Worm (Caenorhabditis elegans) whole organism, L4/young adult: ENCODE results near the gene sdz-8.

Experiments
- W03F9.2 ChIP-seq: fragments of 150-350 bp; optimal IDR thresholded peaks from 2 replicates; lab custom pipeline; 2014; ENCODE audit warnings: missing biosample characterization, missing genetic modification characterization
- dao-5 ChIP-seq: sonication (generic microtip); optimal IDR thresholded peaks from 2 replicates; lab custom pipeline; 2016; ENCODE audit warnings: missing genotype, missing genetic modification characterization, moderate library complexity, missing compliant biosample characterization
- him-1 ChIP-seq: sonication (generic microtip); optimal IDR thresholded peaks from 2 replicates; lab custom pipeline; 2016; ENCODE audit warnings: missing genotype, missing genetic modification reagents, missing genetic modification characterization, missing compliant biosample characterization

- no peak for TF ChIP-seq W03F9.2 (tag; lab: Kevin White, UChicago)
- TF ChIP-seq dao-5 (tag; lab: Kevin White, UChicago): no peak
- no peak for TF ChIP-seq him-1 (tag; lab: Kevin White, UChicago)
These were observed 18.5 kb downstream of the sdz-8 start for ce11 chrV:11497475-11497874.
